Fruit fly (Drosophila melanogaster): ENCODE data around the gene CG9044.
A peak's percentile ranks its signal among the peaks of the same experiment; 100 is the strongest.

Gene CG9044

DNA sequence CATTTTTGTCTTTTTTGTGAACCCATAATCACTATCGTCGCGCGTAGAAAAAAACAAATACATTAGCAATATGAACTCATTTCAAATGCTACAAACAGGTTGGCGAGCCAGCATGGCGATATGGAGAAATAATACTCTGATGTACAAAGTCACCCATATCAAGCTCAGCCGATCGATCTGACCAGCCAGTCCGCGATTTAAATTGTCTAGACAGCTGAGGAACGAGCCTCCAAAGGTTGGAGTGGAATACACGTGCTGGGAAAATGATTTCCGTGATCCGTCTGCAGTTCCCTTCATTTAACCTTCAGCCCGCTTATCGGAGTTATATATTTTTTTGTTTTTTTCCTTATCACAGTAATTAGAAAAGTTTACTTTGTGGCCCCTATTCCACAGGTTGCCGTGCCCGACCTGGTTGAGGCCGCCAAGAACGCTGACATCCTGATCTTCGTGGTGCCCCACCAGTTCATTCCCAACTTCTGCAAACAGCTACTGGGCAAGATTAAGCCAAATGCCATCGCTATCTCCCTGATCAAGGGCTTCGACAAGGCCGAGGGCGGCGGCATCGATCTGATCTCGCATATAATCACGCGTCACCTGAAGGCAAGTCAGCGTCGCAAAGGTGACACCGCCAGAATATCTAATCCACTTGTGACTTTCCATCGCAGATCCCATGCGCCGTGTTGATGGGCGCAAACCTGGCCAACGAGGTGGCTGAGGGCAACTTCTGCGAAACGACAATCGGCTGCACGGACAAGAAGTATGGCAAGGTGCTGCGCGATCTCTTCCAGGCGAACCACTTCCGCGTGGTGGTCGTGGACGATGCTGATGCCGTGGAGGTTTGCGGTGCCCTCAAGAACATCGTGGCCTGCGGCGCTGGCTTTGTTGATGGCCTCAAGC lies 3.4 kb upstream of the CG9044 start:
- no peak for TF ChIP-seq CG17801 (GFP tag; optimal IDR thresholded peaks at IDR 0.05; ENCODE audit: partially characterized antibody)

DNA sequence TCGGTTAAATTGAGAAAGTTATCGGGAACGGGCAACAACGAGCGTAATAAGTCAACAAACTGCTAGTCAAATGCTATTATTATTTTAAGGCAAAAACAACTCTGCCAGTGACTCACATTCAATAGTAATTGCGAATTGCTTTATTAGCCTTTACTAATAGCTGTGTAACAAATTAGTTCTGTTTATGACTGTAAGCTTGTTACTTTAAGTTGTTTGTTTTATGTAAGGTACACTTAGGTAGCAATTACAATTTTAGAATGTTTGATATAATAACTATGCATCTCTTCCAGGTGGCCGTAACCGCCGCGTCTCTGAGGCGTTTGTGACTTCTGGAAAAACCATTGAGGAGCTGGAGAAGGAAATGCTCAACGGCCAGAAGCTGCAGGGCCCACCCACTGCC lies 2.5 kb upstream of the CG9044 start:
- TF ChIP-seq CG17801 (GFP tag; optimal IDR thresholded peaks at IDR 0.05; ENCODE audit: partially characterized antibody), result peak; percentile 50

DNA sequence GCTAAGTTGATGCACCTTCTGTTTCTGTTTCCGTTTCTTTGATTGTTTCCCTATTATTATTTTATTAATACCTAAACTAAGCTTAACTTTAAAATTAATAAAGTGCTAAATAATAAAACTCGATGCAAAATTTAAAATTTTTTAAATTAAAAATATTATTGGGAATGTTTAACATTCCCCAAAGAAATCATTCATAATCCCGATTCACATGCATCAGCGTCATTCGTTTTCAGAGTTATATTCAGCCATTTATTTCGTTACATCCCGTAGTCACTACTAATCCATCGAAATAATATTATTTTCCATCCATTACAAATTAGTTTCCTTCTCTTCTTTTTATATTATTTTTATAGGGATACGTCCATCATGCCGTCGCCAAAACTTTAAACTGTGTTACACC lies 1.7 kb upstream of the CG9044 start:
- no peak for TF ChIP-seq CG17801 (GFP tag; optimal IDR thresholded peaks at IDR 0.05; ENCODE audit: partially characterized antibody)

DNA sequence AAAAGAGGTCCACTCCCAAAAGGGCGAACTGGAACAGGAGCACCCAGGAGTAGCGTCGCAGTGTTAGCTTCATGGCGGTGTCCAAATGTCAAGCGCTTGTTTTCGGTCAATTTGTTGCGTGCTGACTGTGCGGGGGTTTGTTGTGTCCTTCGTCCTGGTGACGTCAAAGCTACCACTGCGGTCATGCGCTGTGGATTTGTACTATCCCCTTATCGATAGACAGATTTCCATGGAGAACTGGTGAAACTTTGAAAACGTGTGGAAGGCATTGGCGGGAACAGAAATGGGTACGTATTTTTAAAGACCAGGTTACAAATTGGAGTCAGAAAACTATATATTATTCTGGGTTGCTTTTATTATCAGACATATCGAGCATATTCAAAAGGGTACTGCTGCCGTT lies 6.9 kb downstream of the CG9044 start, which contains the start of gene CG13999:
Gene CG13999, minus strand, starts transcription at position 314 of the 400 bp plus-strand sequence.
- TF ChIP-seq CG17801 (GFP tag; optimal IDR thresholded peaks at IDR 0.05; ENCODE audit: partially characterized antibody), result no peak

DNA sequence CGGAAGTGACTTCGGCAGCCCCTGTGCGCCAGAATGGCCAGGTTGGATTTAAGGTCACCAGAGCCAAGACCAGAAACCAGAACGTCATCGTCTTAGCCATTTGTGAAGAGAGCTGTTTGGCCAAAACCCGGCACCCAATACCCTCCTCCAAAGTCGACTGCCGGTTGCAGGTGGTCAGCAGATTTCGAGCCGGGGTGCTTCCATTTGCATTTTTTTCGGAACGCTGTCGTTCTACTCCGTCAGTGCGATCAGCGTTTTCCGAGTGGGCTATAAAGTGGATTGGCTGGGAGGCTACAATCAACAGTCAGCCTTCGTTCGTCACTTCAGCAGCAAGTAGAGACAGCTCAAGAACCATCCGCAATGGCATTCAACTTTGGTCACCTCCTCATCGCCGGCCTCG lies 7.5 kb downstream of the CG9044 start, which contains the start of the genes CG13998 and Vm26Ab:
Gene CG13998, minus strand, starts transcription at position 114 of the 400 bp plus-strand sequence.
Gene Vm26Ab, plus strand, starts transcription at position 299 of the 400 bp plus-strand sequence.
- TF ChIP-seq CG17801 (GFP tag; optimal IDR thresholded peaks at IDR 0.05; ENCODE audit: partially characterized antibody), result peak; percentile 23

DNA sequence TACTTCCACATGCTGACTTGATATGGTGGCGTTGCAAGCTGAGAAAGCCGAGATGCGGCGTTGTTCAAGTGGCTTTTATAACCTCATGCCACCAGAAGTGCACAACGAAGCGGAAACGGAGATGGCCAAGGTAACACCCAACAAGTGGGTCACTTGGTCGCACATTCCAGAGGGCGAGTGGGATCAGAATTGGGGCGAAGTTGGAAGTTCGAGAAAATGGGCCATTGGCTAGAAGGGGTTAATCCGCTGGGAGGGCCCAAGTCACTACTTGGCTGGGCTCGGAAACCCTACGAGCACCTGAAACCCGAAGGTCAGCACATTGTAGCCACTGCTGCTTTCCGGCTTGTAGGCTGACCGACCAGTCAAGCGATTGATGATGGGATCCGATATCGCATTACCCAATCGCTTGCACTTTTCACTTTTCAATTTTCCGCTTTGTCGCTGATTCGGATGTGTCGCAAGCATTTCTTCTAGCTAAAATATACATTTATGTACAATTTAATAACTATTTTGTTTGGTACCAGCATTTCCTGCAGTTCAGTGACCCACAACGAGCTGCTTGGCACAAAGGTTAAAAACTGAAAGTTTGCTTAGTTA lies 9.4 kb downstream of the CG9044 start, which contains the start of gene Vm26Ac:
Gene Vm26Ac, minus strand, starts transcription at position 51 of the 597 bp plus-strand sequence.
- no peak for TF ChIP-seq CG17801 (GFP tag; optimal IDR thresholded peaks at IDR 0.05; ENCODE audit: partially characterized antibody)

DNA sequence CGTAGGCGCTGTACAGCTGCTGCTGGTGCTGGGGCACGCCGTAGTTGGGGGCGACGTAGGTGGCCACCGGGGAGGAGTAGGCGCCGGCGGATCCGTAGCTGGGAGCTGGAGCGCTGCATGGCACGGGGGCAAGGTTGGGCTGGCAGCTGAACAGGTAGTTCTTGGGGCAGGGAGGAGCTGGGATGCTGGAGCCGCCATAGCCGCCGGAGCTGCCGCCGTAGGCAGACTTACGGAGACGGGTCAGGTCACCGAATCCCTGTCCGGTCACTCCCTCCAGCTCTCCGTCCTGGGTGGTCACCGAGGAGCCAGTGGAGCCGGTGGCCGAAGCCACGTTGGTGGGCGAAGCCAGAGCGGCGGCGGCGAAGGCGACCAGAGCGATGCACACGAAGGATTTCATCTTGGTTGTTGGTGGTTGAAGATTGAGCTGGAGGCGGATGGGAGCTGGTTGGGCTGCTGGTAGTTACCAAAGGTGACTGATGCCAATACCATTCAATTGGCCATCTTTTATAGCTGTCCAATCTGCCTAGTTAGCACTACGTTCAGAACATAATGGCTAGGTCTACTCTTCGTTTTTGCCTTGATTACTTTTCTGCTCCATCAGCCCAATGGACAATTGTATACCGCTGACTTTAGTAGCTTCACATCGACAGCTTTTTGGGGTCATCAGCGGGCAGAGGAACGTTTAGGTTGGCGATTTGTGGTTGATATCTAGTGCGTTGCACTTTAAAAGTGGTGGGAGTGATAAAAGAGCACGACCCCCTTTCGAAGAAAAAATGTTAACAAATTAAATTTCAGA lies 10.8 kb downstream of the CG9044 start, which contains the start of gene Vm26Aa:
Gene Vm26Aa, minus strand, starts transcription at position 478 of the 796 bp plus-strand sequence.
- TF ChIP-seq CG17801 (GFP tag; optimal IDR thresholded peaks at IDR 0.05; ENCODE audit: partially characterized antibody), result no peak

DNA sequence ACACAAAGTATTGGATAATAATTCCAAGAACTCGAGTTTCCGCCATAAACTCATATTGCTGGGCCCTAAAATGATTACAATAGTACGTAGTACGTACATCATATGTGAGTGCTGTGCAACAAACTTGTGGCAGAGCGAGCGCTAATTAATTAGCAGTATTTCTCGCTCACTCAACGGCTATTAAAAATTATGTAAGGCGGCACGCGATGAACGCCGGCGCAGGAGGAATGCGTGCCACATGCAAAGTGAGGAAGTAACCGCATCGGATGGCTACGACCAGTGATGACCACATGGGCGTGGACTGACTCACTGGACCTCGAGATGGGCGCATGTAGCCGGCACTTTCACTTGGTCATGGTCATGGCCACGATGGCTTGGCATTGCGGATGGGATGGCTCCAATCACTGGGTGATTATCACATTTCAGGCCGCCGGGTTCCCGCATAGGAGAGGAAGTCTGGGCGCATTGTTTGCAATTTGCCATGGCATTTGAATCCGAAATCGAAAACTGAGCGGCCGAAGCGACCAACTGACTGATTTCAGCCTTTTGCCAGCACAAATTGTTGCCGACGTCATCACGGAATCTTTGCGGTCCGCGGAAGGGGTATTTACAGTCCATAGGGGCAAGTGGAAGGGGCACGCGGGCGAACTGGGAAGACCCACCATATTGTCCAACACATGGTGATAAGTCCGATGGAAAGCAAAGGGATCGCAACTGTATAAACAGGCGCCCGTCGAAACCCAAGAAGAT lies 12.1 kb downstream of the CG9044 start:
- no peak for TF ChIP-seq CG17801 (GFP tag; optimal IDR thresholded peaks at IDR 0.05; ENCODE audit: partially characterized antibody)

DNA sequence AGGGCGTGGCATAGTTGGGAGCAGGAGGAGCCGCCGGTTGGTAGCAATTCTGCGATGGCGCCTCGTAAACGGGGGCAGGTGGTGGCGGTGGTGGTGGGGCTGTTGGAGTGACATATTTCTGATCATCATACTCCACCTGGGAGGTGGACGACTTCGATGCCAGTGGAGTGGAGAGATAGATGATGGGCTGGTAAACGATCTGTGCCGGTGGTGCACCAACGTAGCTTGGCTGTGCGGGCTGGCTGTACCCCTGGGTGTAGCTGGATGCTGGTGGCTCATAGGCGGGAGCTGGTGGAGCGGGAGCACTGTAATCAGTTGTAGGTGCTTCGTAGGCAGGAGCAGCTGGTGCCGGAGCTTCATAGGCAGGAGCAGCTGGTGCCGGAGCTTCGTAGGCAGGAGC lies 14.0 kb downstream of the CG9044 start:
- no peak for TF ChIP-seq CG17801 (GFP tag; optimal IDR thresholded peaks at IDR 0.05; ENCODE audit: partially characterized antibody)

DNA sequence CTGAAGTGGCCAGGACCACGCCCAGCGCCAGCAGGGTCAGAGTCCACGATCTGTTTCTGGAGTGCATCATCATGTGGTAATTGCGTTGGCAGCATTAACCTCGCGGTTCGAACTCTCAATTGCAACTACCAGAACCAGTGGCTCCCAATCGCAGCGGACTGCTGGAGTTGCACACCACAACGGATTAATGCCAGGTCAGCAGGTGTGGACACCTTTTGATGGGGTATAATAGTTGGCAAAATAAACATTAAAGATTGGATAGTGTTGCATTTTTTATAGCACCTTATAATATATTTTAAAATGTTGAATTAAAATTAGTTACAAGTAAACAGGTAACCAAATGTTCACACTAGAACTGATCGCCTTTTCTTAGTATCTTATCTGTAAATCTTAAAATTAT lies 15.0 kb downstream of the CG9044 start:
- TF ChIP-seq CG17801 (GFP tag; optimal IDR thresholded peaks at IDR 0.05; ENCODE audit: partially characterized antibody), result no peak

DNA sequence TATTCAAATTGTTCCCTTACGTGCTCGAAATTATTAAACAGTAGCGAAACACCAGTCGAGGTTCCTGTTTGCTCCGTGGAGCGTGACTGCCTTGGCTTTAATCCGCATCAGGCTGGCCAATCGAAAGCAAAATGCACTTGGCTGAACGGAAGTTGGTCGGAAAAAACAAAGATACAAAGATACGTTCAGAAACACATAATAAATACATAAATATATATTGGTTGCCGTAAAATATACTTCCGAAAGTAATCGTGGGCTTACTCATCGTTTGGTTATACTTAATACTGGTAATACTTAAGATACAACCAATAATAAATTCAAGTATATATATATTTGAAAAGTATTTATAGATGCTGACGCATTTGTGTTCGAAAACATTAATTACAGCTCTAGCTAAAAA lies 15.6 kb downstream of the CG9044 start, which contains the start of gene psd:
Gene psd, minus strand, starts transcription at position 101 of the 400 bp plus-strand sequence.
- no peak for TF ChIP-seq CG17801 (GFP tag; optimal IDR thresholded peaks at IDR 0.05; ENCODE audit: partially characterized antibody)

DNA sequence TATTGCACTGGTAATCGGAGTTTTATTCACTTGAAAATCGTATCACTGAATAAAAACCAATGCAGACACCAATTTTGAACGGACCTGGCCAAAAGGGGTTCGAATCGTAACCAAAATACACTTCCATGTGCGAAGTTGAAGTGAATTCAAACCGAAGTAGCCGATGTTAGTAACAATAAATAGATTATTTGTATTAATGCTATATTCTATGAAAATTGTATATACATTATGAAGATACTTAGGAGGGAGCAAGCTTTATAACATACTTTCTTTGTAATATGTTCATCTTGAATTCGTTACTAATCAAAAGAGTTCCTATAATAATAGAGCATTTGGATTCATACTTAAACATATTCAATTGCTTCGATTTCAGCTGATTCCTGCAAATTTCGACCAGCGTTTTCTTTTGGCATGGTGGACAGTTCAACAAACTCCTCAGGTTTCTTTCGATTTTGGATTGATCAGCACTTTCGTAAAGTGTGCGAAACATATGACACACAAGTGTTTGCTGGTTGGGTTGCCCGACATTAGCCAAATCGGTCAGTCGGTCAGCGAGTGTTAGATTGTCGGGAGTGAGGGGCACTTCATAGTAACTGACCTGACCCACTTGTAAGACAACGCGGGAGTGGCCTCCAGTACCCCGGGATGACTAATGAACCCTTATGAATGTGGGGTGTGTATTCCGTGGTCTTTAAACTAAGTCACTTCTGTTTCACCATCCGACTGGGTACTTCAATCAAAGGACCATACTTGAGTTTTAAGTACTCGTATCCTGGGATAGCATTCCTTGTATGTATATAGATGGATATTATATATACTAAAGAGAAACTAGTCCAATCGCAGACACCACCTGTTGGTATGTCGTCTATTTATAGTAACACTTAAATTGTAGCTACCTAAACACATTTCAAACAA lies 18.7 kb downstream of the CG9044 start, which contains the start of the genes CG13992 and Ucp4C:
Gene CG13992, minus strand, starts transcription at position 51 of the 915 bp plus-strand sequence.
Gene Ucp4C, plus strand, starts transcription at position 865 of the 915 bp plus-strand sequence.
- peak; percentile 40 for TF ChIP-seq CG17801 (GFP tag; optimal IDR thresholded peaks at IDR 0.05; ENCODE audit: partially characterized antibody)

DNA sequence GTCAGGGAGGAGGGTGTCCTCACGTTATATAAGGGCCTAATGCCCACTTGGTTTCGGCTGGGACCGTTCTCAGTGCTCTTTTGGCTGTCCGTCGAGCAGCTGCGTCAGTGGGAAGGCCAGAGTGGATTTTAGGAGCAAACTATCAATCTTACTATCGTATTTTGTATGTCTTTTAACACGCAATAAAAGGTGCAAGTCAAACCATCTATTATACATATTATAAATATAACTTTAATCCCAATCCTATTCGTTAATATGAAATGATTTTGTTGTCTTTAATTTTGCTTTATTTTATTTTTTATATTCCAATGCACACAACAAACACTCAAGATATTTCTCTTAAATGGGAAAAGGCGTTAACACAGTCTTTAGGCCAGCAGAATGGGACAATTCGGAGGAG lies 20.3 kb downstream of the CG9044 start, which contains the start of gene Ucp4B:
Gene Ucp4B, plus strand, starts transcription at position 301 of the 400 bp plus-strand sequence.
- TF ChIP-seq CG17801 (GFP tag; optimal IDR thresholded peaks at IDR 0.05; ENCODE audit: partially characterized antibody), result no peak
